Worm (Caenorhabditis elegans) whole organism, L4/young adult: ENCODE measurements around the gene srh-148.
"Not testable (repeated sequence)": the region's sequence is repeated elsewhere in the genome, so short reads cannot be mapped to it uniquely, and the experiment has no call there.

Experiments
- W03F9.2 ChIP-seq: fragments of 150-350 bp; optimal IDR thresholded peaks from 2 replicates; lab custom pipeline; 2014; ENCODE audit warnings: missing biosample characterization, missing genetic modification characterization
- dao-5 ChIP-seq: sonication (generic microtip); optimal IDR thresholded peaks from 2 replicates; lab custom pipeline; 2016; ENCODE audit warnings: missing genotype, missing genetic modification characterization, moderate library complexity, missing compliant biosample characterization
- him-1 ChIP-seq: sonication (generic microtip); optimal IDR thresholded peaks from 2 replicates; lab custom pipeline; 2016; ENCODE audit warnings: missing genotype, missing genetic modification reagents, missing genetic modification characterization, missing compliant biosample characterization

Gene srh-148

ce11 chrV:15831586-15831985 is 26.6 kb downstream of the srh-148 start, which contains the start of gene srbc-56:
Gene srbc-56, minus strand, starts transcription at chrV:15831686.
- TF ChIP-seq dao-5 (tag; lab: Kevin White, UChicago) (no peak), him-1 (tag; lab: Kevin White, UChicago) (no peak), W03F9.2 (no peak)

ce11 chrV:15829907-15830306 is 28.3 kb downstream of the srh-148 start, which contains the start of gene srbc-55:
Gene srbc-55, minus strand, starts transcription at chrV:15830007.
- TF ChIP-seq W03F9.2 (no peak), him-1 (tag; lab: Kevin White, UChicago) (no peak), dao-5 (tag; lab: Kevin White, UChicago) (no peak)

ce11 chrV:15826110-15826509 is 32.1 kb downstream of the srh-148 start, which contains the start of gene srbc-51:
Gene srbc-51, plus strand, starts transcription at chrV:15826410.
- TF ChIP-seq him-1 (tag; lab: Kevin White, UChicago), result no peak
- TF ChIP-seq dao-5 (tag; lab: Kevin White, UChicago), result no peak
- no peak for TF ChIP-seq W03F9.2

ce11 chrV:15824866-15825265 is 33.3 kb downstream of the srh-148 start, which contains the start of gene srbc-50:
Gene srbc-50, minus strand, starts transcription at chrV:15824966.
- TF ChIP-seq dao-5 (tag; lab: Kevin White, UChicago) (no peak), him-1 (tag; lab: Kevin White, UChicago) (no peak), W03F9.2 (no peak)

ce11 chrV:15821398-15821797 is 36.8 kb downstream of the srh-148 start, which contains the start of gene srbc-49:
Gene srbc-49, plus strand, starts transcription at chrV:15821698.
- no peak for TF ChIP-seq him-1 (tag; lab: Kevin White, UChicago)

- TF ChIP-seq W03F9.2, result no peak
- TF ChIP-seq him-1 (tag; lab: Kevin White, UChicago), result no peak
- no peak for TF ChIP-seq dao-5 (tag; lab: Kevin White, UChicago)
Observed at ce11 chrV:15819983-15820382, 38.2 kb downstream of the srh-148 start, which contains the start of gene srbc-48. Gene srbc-48, plus strand, starts transcription at chrV:15820283.

- TF ChIP-seq dao-5 (tag; lab: Kevin White, UChicago), result no peak
- no peak for TF ChIP-seq W03F9.2
- TF ChIP-seq him-1 (tag; lab: Kevin White, UChicago), result no peak
Observed at ce11 chrV:15817746-15818145, 40.4 kb downstream of the srh-148 start, which contains the start of gene abf-3. Gene abf-3, minus strand, starts transcription at chrV:15817846.

ce11 chrV:15815962-15816432 is 42.2 kb downstream of the srh-148 start, which contains the start of the genes fbxa-69 and F54B8.4:
Gene fbxa-69, minus strand, starts transcription at chrV:15815971.
Gene F54B8.4, plus strand, starts transcription at chrV:15816382.
- TF ChIP-seq W03F9.2 (no peak), dao-5 (tag; lab: Kevin White, UChicago) (no peak), him-1 (tag; lab: Kevin White, UChicago) (no peak)

ce11 chrV:15811982-15812381 is 46.2 kb downstream of the srh-148 start, which contains the start of gene nhr-282:
Gene nhr-282, plus strand, starts transcription at chrV:15812282.
- TF ChIP-seq him-1 (tag; lab: Kevin White, UChicago); dao-5 (tag; lab: Kevin White, UChicago); W03F9.2: not testable (repeated sequence)

- no peak for TF ChIP-seq W03F9.2
- no peak for TF ChIP-seq him-1 (tag; lab: Kevin White, UChicago)
- TF ChIP-seq dao-5 (tag; lab: Kevin White, UChicago), result no peak
Observed at ce11 chrV:15810446-15810845, 47.7 kb downstream of the srh-148 start, which contains the start of gene F54B8.1. Gene F54B8.1, plus strand, starts transcription at chrV:15810746.

ce11 chrV:15809543-15809942 is 48.6 kb downstream of the srh-148 start, which contains the start of gene srsx-36:
Gene srsx-36, minus strand, starts transcription at chrV:15809643.
- TF ChIP-seq dao-5 (tag; lab: Kevin White, UChicago), result no peak
- no peak for TF ChIP-seq W03F9.2
- no peak for TF ChIP-seq him-1 (tag; lab: Kevin White, UChicago)

- not testable (repeated sequence) for TF ChIP-seq dao-5 (tag; lab: Kevin White, UChicago); W03F9.2; him-1 (tag; lab: Kevin White, UChicago)
Observed at ce11 chrV:15807420-15807819, 50.8 kb downstream of the srh-148 start, which contains the start of gene srsx-38. Gene srsx-38, minus strand, starts transcription at chrV:15807520.
